Fruit fly (Drosophila melanogaster) whole organism, adult: ENCODE results near the gene Cp38.

Experiments used
- CG11617 ChIP-seq: fragments of 200-800 bp; sonication (Bioruptor generic); optimal IDR thresholded peaks from 2 replicates; lab custom pipeline; 2017; ENCODE audit warnings: mild to moderate bottlenecking, missing biosample characterization, missing genetic modification reagents, missing genetic modification characterization
- CG14711 ChIP-seq: fragments of 200-800 bp; sonication (Bioruptor generic); optimal IDR thresholded peaks from 2 replicates; lab custom pipeline; 2018; ENCODE audit warnings: missing biosample characterization, mild to moderate bottlenecking, missing genetic modification characterization, moderate library complexity
- CG33017 ChIP-seq: fragments of 200-800 bp; sonication (Bioruptor generic); optimal IDR thresholded peaks from 2 replicates; lab custom pipeline; 2018; ENCODE audit warnings: missing biosample characterization, mild to moderate bottlenecking, missing genetic modification characterization, moderate library complexity
- Clk ChIP-seq: fragments of 200-800 bp; sonication (Bioruptor generic); optimal IDR thresholded peaks from 2 replicates; lab custom pipeline; 2017; ENCODE audit warnings: missing biosample characterization, missing genetic modification characterization
- Mnt ChIP-seq: fragments of 200-800 bp; sonication (Bioruptor generic); optimal IDR thresholded peaks from 2 replicates; lab custom pipeline; 2016; ENCODE audit warnings: missing biosample characterization, mild to moderate bottlenecking, missing genetic modification characterization
- cnc ChIP-seq, 2 experiments: fragments of >200 bp; optimal IDR thresholded peaks; 2 replicates each; lab custom pipeline; 2017
- toe ChIP-seq: fragments of 200-800 bp; sonication (Bioruptor generic); optimal IDR thresholded peaks from 2 replicates; lab custom pipeline; 2016; ENCODE audit warnings: missing biosample characterization, missing genetic modification characterization

- TF ChIP-seq CG33017 (tag; lab: Kevin White, UChicago): no peak
- TF ChIP-seq toe (GFP tag; lab: Kevin White, UChicago): no peak
- TF ChIP-seq cnc (optimal IDR thresholded peaks at IDR 0.05; lab: Kevin White, UChicago): no peak
- TF ChIP-seq Mnt (GFP tag; lab: Kevin White, UChicago): no peak
- TF ChIP-seq CG14711 (tag; lab: Kevin White, UChicago): no peak
- no peak for TF ChIP-seq Clk (GFP tag; lab: Kevin White, UChicago)
- no peak for TF ChIP-seq CG11617 (GFP tag; lab: Kevin White, UChicago)
Observed at dm6 chrX:8505023-8505604, 23.5 kb downstream of the Cp38 start.
